Worm (Caenorhabditis elegans) whole organism, young adult: ENCODE measurements around the gene sra-32.
A peak's percentile ranks its signal among the peaks of the same experiment; 100 is the strongest.

Source experiments
- B0019.2 ChIP-seq: fragments of 200-800 bp; sonication (Bioruptor generic); conservative IDR thresholded peaks from 2 replicates; pipeline ENCODE4 v1.3.6; 2022; ENCODE audit warnings: missing genetic modification reagents, missing genetic modification characterization, missing compliant biosample characterization
- B0035.1 ChIP-seq: sonication (generic microtip); optimal IDR thresholded peaks from 2 replicates; lab custom pipeline; 2016; ENCODE audit warnings: missing genetic modification characterization, mild to moderate bottlenecking, missing compliant biosample characterization, missing genotype, missing genetic modification reagents
- B0261.1 ChIP-seq: sonication (generic microtip); optimal IDR thresholded peaks from 2 replicates; lab custom pipeline; 2016; ENCODE audit warnings: mild to moderate bottlenecking, missing genetic modification characterization, moderate library complexity, missing compliant biosample characterization
- B0336.3 ChIP-seq: fragments of 200-800 bp; sonication (Bioruptor generic); IDR thresholded peaks from 2 replicates; pipeline ENCODE4 v1.3.6; 2022; ENCODE audit warnings: missing genetic modification characterization, missing compliant biosample characterization
- F10E7.11 ChIP-seq: sonication (generic microtip); optimal IDR thresholded peaks from 2 replicates; lab custom pipeline; 2017; ENCODE audit warnings: mild to moderate bottlenecking, missing genetic modification characterization, moderate library complexity, missing compliant biosample characterization
- F23B12.7 ChIP-seq: sonication (generic microtip); optimal IDR thresholded peaks from 2 replicates; lab custom pipeline; 2017; ENCODE audit warnings: missing genetic modification characterization, mild to moderate bottlenecking, missing compliant biosample characterization, antibody characterized with exemption, moderate library complexity; ENCODE audit not compliant: insufficient read depth
- F33H1.4 ChIP-seq: fragments of 200-800 bp; sonication (Bioruptor generic); IDR thresholded peaks from 2 replicates; pipeline ENCODE4 v1.3.6; 2022; ENCODE audit warnings: missing genetic modification reagents, missing genetic modification characterization, missing compliant biosample characterization
- F49E8.2 ChIP-seq: sonication (generic microtip); optimal IDR thresholded peaks from 3 replicates; lab custom pipeline; 2017; ENCODE audit warnings: missing genetic modification characterization, mild to moderate bottlenecking, missing compliant biosample characterization, antibody characterized with exemption, moderate library complexity; ENCODE audit not compliant: insufficient read depth
- F57C9.4 ChIP-seq: sonication (generic microtip); optimal IDR thresholded peaks from 2 replicates; lab custom pipeline; 2017; ENCODE audit warnings: mild to moderate bottlenecking, missing genetic modification characterization, missing compliant biosample characterization
- T07F8.4 ChIP-seq: sonication (generic microtip); optimal IDR thresholded peaks from 2 replicates; lab custom pipeline; 2016; ENCODE audit warnings: mild to moderate bottlenecking, missing genetic modification characterization, moderate library complexity, missing compliant biosample characterization
- T26A5.8 ChIP-seq: sonication (generic microtip); optimal IDR thresholded peaks from 2 replicates; lab custom pipeline; 2016; ENCODE audit warnings: missing genetic modification characterization, missing compliant biosample characterization
- Y53F4B.3 ChIP-seq: fragments of 200-800 bp; sonication (Bioruptor generic); IDR thresholded peaks from 2 replicates; pipeline ENCODE4 v1.3.6; 2022; ENCODE audit warnings: missing genetic modification reagents, missing genetic modification characterization, missing compliant biosample characterization
- Y56A3A.18 ChIP-seq: fragments of 200-800 bp; sonication (Bioruptor generic); IDR thresholded peaks from 2 replicates; pipeline ENCODE4 v1.3.6; 2022; ENCODE audit warnings: missing genetic modification reagents, missing genetic modification characterization, missing compliant biosample characterization
- Y95B8A.8 ChIP-seq: fragments of 200-800 bp; sonication (Bioruptor generic); IDR thresholded peaks from 2 replicates; pipeline ENCODE4 v1.3.6; 2022; ENCODE audit warnings: missing genetic modification reagents, missing genetic modification characterization, missing compliant biosample characterization
- akir-1 ChIP-seq: fragments of 200-800 bp; sonication (Bioruptor generic); optimal IDR thresholded peaks from 2 replicates; lab custom pipeline; 2018; ENCODE audit warnings: mild to moderate bottlenecking, missing genetic modification characterization, moderate library complexity, missing compliant biosample characterization
- ama-1 ChIP-seq, 3 experiments: fragments of 150-350 bp in 1 of 3; sonication (generic microtip) in 2 of 3; optimal IDR thresholded peaks; 2 replicates each; lab custom pipeline; 2014 to 2018; ENCODE audit warnings: missing biosample characterization in 2 of 3, missing genetic modification characterization in 2 of 3, missing genetic modification reagents in 2 of 3
- ccch-3 ChIP-seq: fragments of 200-800 bp; sonication (Bioruptor generic); optimal IDR thresholded peaks from 2 replicates; lab custom pipeline; 2018; ENCODE audit warnings: mild to moderate bottlenecking, missing genetic modification characterization, missing compliant biosample characterization
- cebp-2 ChIP-seq: fragments of 200-800 bp; sonication (Bioruptor generic); IDR thresholded peaks from 2 replicates; pipeline ENCODE4 v1.3.6; 2022; ENCODE audit warnings: missing genetic modification characterization, missing compliant biosample characterization
- ceh-100 ChIP-seq: fragments of 200-800 bp; sonication (Bioruptor generic); IDR thresholded peaks from 2 replicates; pipeline ENCODE4 v1.3.6; 2022; ENCODE audit warnings: missing genetic modification reagents, missing genetic modification characterization, missing compliant biosample characterization
- ceh-58 ChIP-seq: fragments of 200-800 bp; sonication (Bioruptor generic); IDR thresholded peaks from 2 replicates; pipeline ENCODE4 v1.3.6; 2022; ENCODE audit warnings: missing genetic modification characterization, missing compliant biosample characterization
- ceh-91 ChIP-seq: fragments of 200-800 bp; sonication (Bioruptor generic); IDR thresholded peaks from 2 replicates; pipeline ENCODE4 v1.3.6; 2022; ENCODE audit warnings: missing genetic modification reagents, missing genetic modification characterization, missing compliant biosample characterization
- egrh-3 ChIP-seq: fragments of 200-800 bp; sonication (Bioruptor generic); IDR thresholded peaks from 2 replicates; pipeline ENCODE4 v1.3.6; 2022; ENCODE audit warnings: missing genetic modification reagents, missing genetic modification characterization, missing compliant biosample characterization
- ets-4 ChIP-seq: fragments of 200-800 bp; sonication (Bioruptor generic); optimal IDR thresholded peaks from 2 replicates; lab custom pipeline; 2018; ENCODE audit warnings: mild to moderate bottlenecking, missing genetic modification characterization, missing compliant biosample characterization
- fkh-3 ChIP-seq: sonication (generic microtip); optimal IDR thresholded peaks from 2 replicates; lab custom pipeline; 2016; ENCODE audit warnings: mild to moderate bottlenecking, missing genetic modification characterization, missing compliant biosample characterization
- gei-17 ChIP-seq: fragments of 200-800 bp; sonication (Bioruptor generic); optimal IDR thresholded peaks from 2 replicates; lab custom pipeline; 2018; ENCODE audit warnings: mild to moderate bottlenecking, missing genetic modification characterization, missing compliant biosample characterization
- hlh-26 ChIP-seq: fragments of 200-800 bp; sonication (Bioruptor generic); conservative IDR thresholded peaks from 2 replicates; pipeline ENCODE4 v1.3.6; 2022; ENCODE audit warnings: missing genetic modification reagents, missing genetic modification characterization, missing compliant biosample characterization
- lag-1 ChIP-seq: fragments of 200-800 bp; sonication (Bioruptor generic); IDR thresholded peaks from 2 replicates; pipeline ENCODE4 v1.3.6; 2022; ENCODE audit warnings: missing genetic modification reagents, missing genetic modification characterization, missing compliant biosample characterization
- let-526 ChIP-seq: fragments of 200-800 bp; sonication (Bioruptor generic); IDR thresholded peaks from 2 replicates; pipeline ENCODE4 v1.3.6; 2022; ENCODE audit warnings: missing genetic modification reagents, missing genetic modification characterization, missing compliant biosample characterization
- let-607 ChIP-seq, 2 experiments: fragments of 200-800 bp in 1 of 2; sonication (Bioruptor generic) in 1 of 2; sonication (generic microtip) in 1 of 2; optimal IDR thresholded peaks; 2 replicates each; lab custom pipeline; 2016 to 2018; ENCODE audit warnings: mild to moderate bottlenecking in 2 of 2, missing compliant biosample characterization in 2 of 2, missing genetic modification characterization in 2 of 2, moderate library complexity in 2 of 2, missing genotype in 1 of 2
- lin-26 ChIP-seq: fragments of 200-800 bp; sonication (Bioruptor generic); IDR thresholded peaks from 2 replicates; pipeline ENCODE4 v1.3.6; 2022; ENCODE audit warnings: missing genetic modification reagents, missing genetic modification characterization, missing compliant biosample characterization
- lin-40 ChIP-seq: sonication (generic microtip); optimal IDR thresholded peaks from 2 replicates; lab custom pipeline; 2016; ENCODE audit warnings: missing genetic modification characterization, mild to moderate bottlenecking, missing compliant biosample characterization, missing genotype, missing genetic modification reagents
- lsl-1 ChIP-seq: fragments of 200-800 bp; sonication (Bioruptor generic); optimal IDR thresholded peaks from 2 replicates; lab custom pipeline; 2018; ENCODE audit warnings: mild to moderate bottlenecking, missing genetic modification characterization, moderate library complexity, missing compliant biosample characterization
- lsy-27 ChIP-seq: sonication (generic microtip); optimal IDR thresholded peaks from 2 replicates; lab custom pipeline; 2017; ENCODE audit warnings: missing genetic modification characterization, mild to moderate bottlenecking, missing compliant biosample characterization, antibody characterized with exemption, missing genotype, borderline replicate concordance; ENCODE audit not compliant: insufficient read depth
- madf-6 ChIP-seq: fragments of 200-800 bp; sonication (Bioruptor generic); IDR thresholded peaks from 2 replicates; pipeline ENCODE4 v1.3.6; 2022; ENCODE audit warnings: missing genetic modification reagents, missing genetic modification characterization, missing compliant biosample characterization
- madf-8 ChIP-seq: fragments of 200-800 bp; sonication (Bioruptor generic); conservative IDR thresholded peaks from 2 replicates; pipeline ENCODE4 v1.3.6; 2022; ENCODE audit warnings: missing genetic modification reagents, missing genetic modification characterization, missing compliant biosample characterization
- nhr-80 ChIP-seq: sonication (generic microtip); optimal IDR thresholded peaks from 2 replicates; lab custom pipeline; 2016; ENCODE audit warnings: missing genetic modification characterization, missing compliant biosample characterization
- rpc-1 ChIP-seq, 2 experiments: fragments of 150-350 bp in 1 of 2; sonication (generic microtip) in 1 of 2; optimal IDR thresholded peaks; 2 replicates each; lab custom pipeline; 2014 to 2018; ENCODE audit warnings: missing biosample characterization in 1 of 2, missing genetic modification characterization in 1 of 2, missing genetic modification reagents in 1 of 2, missing genotype in 1 of 2
- snpc-1.3 ChIP-seq: sonication (generic microtip); optimal IDR thresholded peaks from 2 replicates; lab custom pipeline; 2017; ENCODE audit warnings: missing genetic modification characterization, mild to moderate bottlenecking, missing compliant biosample characterization, antibody characterized with exemption, moderate library complexity, missing genotype, missing genetic modification reagents; ENCODE audit not compliant: insufficient read depth
- tbx-9 ChIP-seq: sonication (generic microtip); optimal IDR thresholded peaks from 2 replicates; lab custom pipeline; 2016; ENCODE audit warnings: borderline replicate concordance, missing genetic modification characterization, inconsistent platforms, missing compliant biosample characterization
- tlf-1 ChIP-seq: fragments of 200-800 bp; sonication (Bioruptor generic); optimal IDR thresholded peaks from 2 replicates; lab custom pipeline; 2018; ENCODE audit warnings: mild to moderate bottlenecking, missing genetic modification characterization, missing compliant biosample characterization
- xnd-1 ChIP-seq: sonication (generic microtip); optimal IDR thresholded peaks from 2 replicates; lab custom pipeline; 2016; ENCODE audit warnings: missing genotype, missing genetic modification reagents, missing genetic modification characterization, missing compliant biosample characterization
- zfh-2 ChIP-seq: fragments of 200-800 bp; sonication (Bioruptor generic); conservative IDR thresholded peaks from 2 replicates; pipeline ENCODE4 v1.3.6; 2022; ENCODE audit warnings: missing genetic modification reagents, missing genetic modification characterization, missing compliant biosample characterization
- ztf-25 ChIP-seq: fragments of 200-800 bp; sonication (Bioruptor generic); IDR thresholded peaks from 2 replicates; pipeline ENCODE4 v1.3.6; 2022; ENCODE audit warnings: missing genetic modification reagents, missing genetic modification characterization, missing compliant biosample characterization
- ztf-26 ChIP-seq: sonication (generic microtip); optimal IDR thresholded peaks from 2 replicates; lab custom pipeline; 2017; ENCODE audit warnings: missing genetic modification characterization, missing compliant biosample characterization

Gene sra-32

DNA sequence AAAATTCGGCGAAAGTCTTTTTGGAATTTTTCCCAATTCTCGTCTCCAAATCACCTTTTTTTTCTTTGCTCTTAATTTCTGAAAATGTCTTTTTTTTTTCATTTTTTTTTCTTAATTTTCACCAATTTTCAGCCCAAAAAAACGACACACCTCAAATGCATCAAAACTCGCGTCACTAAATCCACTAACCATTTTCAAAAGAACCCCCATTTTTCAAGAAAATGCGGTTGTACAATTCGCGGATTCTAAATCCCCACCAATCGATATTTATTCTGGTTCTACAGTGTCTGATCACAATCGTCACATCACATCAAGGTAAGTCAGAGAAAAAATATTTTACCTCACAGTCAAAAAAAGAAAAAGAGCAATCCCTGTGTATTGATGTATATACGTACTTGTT is 40.1 kb upstream of the sra-32 start, which contains the start of gene vab-1:
Gene vab-1 (plus strand): TSS at position 133 of the 400 bp plus-strand sequence.
- TF ChIP-seq B0019.2 (no peak), let-526 (GFP tag; lab: Robert Waterston, UW) (no peak), F33H1.4 (GFP tag; lab: Robert Waterston, UW) (no peak), tlf-1 (no peak)

DNA sequence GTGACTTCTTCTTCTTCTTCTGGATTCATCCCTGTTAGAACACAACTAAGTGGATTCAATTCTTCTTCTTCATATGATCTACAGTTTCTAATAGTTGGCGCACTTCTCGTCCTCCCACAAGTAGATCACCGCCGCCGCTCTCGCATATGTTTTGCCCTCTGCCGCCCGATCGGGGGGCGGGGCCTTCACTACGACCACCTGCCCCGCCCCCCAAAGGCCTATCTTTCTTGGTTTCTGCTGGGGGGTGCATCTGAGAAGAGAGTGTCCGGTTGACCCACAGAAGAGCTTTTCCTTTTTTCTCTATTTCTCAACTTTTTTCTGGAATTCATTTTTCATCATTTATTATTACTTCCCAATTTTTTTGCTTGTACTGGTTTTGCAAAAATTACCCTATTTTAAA is 39.3 kb upstream of the sra-32 start:
- TF ChIP-seq zfh-2 (GFP tag; lab: Robert Waterston, UW) (peak; percentile 79), egrh-3 (GFP tag; lab: Robert Waterston, UW) (peak; percentile 65; the same call in 1 of the 2 replicates), ama-1 (optimal IDR thresholded peaks at IDR 0.05; lab: Kevin White, UChicago) (no peak), ama-1 (GFP tag; optimal IDR thresholded peaks at IDR 0.05; lab: Kevin White, UChicago) (no peak)

- TF ChIP-seq rpc-1 (optimal IDR thresholded peaks at IDR 0.05; lab: Kevin White, UChicago) = no peak
- no peak for TF ChIP-seq rpc-1 (tag; optimal IDR thresholded peaks at IDR 0.05; lab: Kevin White, UChicago)
- no peak for TF ChIP-seq ets-4 (GFP tag; lab: Kevin White, UChicago)
- TF ChIP-seq lsl-1 (GFP tag; lab: Kevin White, UChicago) = peak; percentile 97
- TF ChIP-seq ama-1 (optimal IDR thresholded peaks at IDR 0.05; lab: Kevin White, UChicago) = no peak
- TF ChIP-seq ama-1 (GFP tag; optimal IDR thresholded peaks at IDR 0.05; lab: Kevin White, UChicago) = no peak
- TF ChIP-seq ceh-100 (GFP tag; lab: Robert Waterston, UW) = no peak
- TF ChIP-seq T26A5.8 (tag; lab: Kevin White, UChicago) = no peak
- no peak for TF ChIP-seq nhr-80
- peak; percentile 87 for TF ChIP-seq xnd-1
- no peak for TF ChIP-seq lsy-27 (tag; lab: Kevin White, UChicago)
- no peak for TF ChIP-seq let-607 (tag; optimal IDR thresholded peaks at IDR 0.05; lab: Kevin White, UChicago)
- TF ChIP-seq F33H1.4 (GFP tag; lab: Robert Waterston, UW) = peak; percentile 90
- 0 out of 2 replicates have a peak, but pooled peaks have one; percentile 47 for TF ChIP-seq ceh-91 (GFP tag; lab: Robert Waterston, UW)
- no peak for TF ChIP-seq F23B12.7 (tag; lab: Kevin White, UChicago)
- no peak for TF ChIP-seq lin-40
- peak; percentile 7 for TF ChIP-seq F49E8.2 (tag; lab: Kevin White, UChicago)
- TF ChIP-seq snpc-1.3 (tag; lab: Kevin White, UChicago) = no peak
- TF ChIP-seq B0261.1 (tag; lab: Kevin White, UChicago) = no peak
- TF ChIP-seq B0336.3 (GFP tag; lab: Robert Waterston, UW) = no peak
- no peak for TF ChIP-seq gei-17 (GFP tag; lab: Kevin White, UChicago)
- no peak for TF ChIP-seq Y95B8A.8 (GFP tag; lab: Robert Waterston, UW)
- no peak for TF ChIP-seq B0035.1
- TF ChIP-seq ztf-25 = no peak
- no peak for TF ChIP-seq T07F8.4
- no peak for TF ChIP-seq ceh-58 (GFP tag; lab: Robert Waterston, UW)
- TF ChIP-seq lag-1 (GFP tag; lab: Robert Waterston, UW) = no peak
- peak; percentile 62; the same call in 1 of the 2 replicates for TF ChIP-seq madf-8 (GFP tag; lab: Robert Waterston, UW)
- no peak for TF ChIP-seq ccch-3 (GFP tag; lab: Kevin White, UChicago)
- no peak for TF ChIP-seq akir-1 (GFP tag; lab: Kevin White, UChicago)
- no peak for TF ChIP-seq ztf-26 (tag; lab: Kevin White, UChicago)
- TF ChIP-seq fkh-3 = no peak
- no peak for TF ChIP-seq Y53F4B.3 (GFP tag; lab: Robert Waterston, UW)
- no peak for TF ChIP-seq F57C9.4 (tag; lab: Kevin White, UChicago)
- no peak for TF ChIP-seq Y56A3A.18 (GFP tag; lab: Robert Waterston, UW)
- TF ChIP-seq hlh-26 (GFP tag; lab: Robert Waterston, UW) = no peak
- peak; percentile 90 for TF ChIP-seq madf-6
- no peak for TF ChIP-seq tbx-9 (tag; lab: Kevin White, UChicago)
- TF ChIP-seq lin-26 (GFP tag; lab: Robert Waterston, UW) = no peak
- TF ChIP-seq F10E7.11 = no peak
- TF ChIP-seq cebp-2 (GFP tag; lab: Robert Waterston, UW) = no peak
Measured at ce11 chrII:4566237-4566636, 34.5 kb upstream of the sra-32 start.
